Fruit fly (Drosophila melanogaster) whole organism, embryonic: ENCODE measurements around the gene MTF-1.

Experiments used
- Awh ChIP-seq: fragments of 200-800 bp; sonication (Bioruptor generic); IDR thresholded peaks from 2 replicates; pipeline ENCODE4, ENCODE4 v1.3.6; 2022; ENCODE audit warnings: missing biosample characterization, missing genetic modification characterization
- Bdp1 ChIP-seq: fragments of 200-800 bp; sonication (Bioruptor generic); optimal IDR thresholded peaks from 3 replicates; lab custom pipeline; 2016; ENCODE audit warnings: missing biosample characterization, missing genetic modification characterization
- CG1024 ChIP-seq: fragments of 200-800 bp; sonication (Bioruptor generic); IDR thresholded peaks from 2 replicates; pipeline ENCODE4 v1.3.6; 2022; ENCODE audit warnings: missing biosample characterization, missing genetic modification characterization
- CG11560 ChIP-seq: fragments of 200-800 bp; sonication (Bioruptor generic); IDR thresholded peaks from 3 replicates; pipeline ENCODE4 v1.3.6; 2022; ENCODE audit warnings: missing biosample characterization, missing genetic modification characterization
- CG11695 ChIP-seq: fragments of 200-800 bp; sonication (Bioruptor generic); IDR thresholded peaks from 3 replicates; pipeline ENCODE4 v1.3.6; 2022; ENCODE audit warnings: missing biosample characterization, missing genetic modification characterization
- CG13296 ChIP-seq: fragments of 200-800 bp; sonication (Bioruptor generic); optimal IDR thresholded peaks from 3 replicates; lab custom pipeline; 2018; ENCODE audit warnings: missing biosample characterization, mild to moderate bottlenecking, missing genetic modification characterization
- CG14667 ChIP-seq: fragments of 200-800 bp; sonication (Bioruptor generic); IDR thresholded peaks from 2 replicates; pipeline ENCODE4 v1.3.6; 2022; ENCODE audit warnings: missing biosample characterization, missing genetic modification characterization
- CG15601 ChIP-seq: fragments of 200-800 bp; sonication (Bioruptor generic); optimal IDR thresholded peaks from 3 replicates; lab custom pipeline; 2019; ENCODE audit warnings: missing biosample characterization, mild to moderate bottlenecking, missing genetic modification characterization, moderate library complexity
- CG17385 ChIP-seq: fragments of 200-800 bp; sonication (Bioruptor generic); optimal IDR thresholded peaks from 3 replicates; lab custom pipeline; 2018; ENCODE audit warnings: missing biosample characterization, mild to moderate bottlenecking, missing genetic modification characterization
- CG17912 ChIP-seq: fragments of 200-800 bp; sonication (Bioruptor generic); optimal IDR thresholded peaks from 2 replicates; lab custom pipeline; 2018; ENCODE audit warnings: missing biosample characterization, mild to moderate bottlenecking, missing genetic modification characterization
- CG18764 ChIP-seq: fragments of 200-800 bp; sonication (Bioruptor generic); optimal IDR thresholded peaks from 3 replicates; lab custom pipeline; 2016; ENCODE audit warnings: missing biosample characterization, missing genetic modification characterization
- CG2199 ChIP-seq: fragments of 200-800 bp; sonication (Bioruptor generic); IDR thresholded peaks from 3 replicates; pipeline ENCODE4 v1.3.6; 2022; ENCODE audit warnings: missing biosample characterization, missing genetic modification characterization
- CG2875 ChIP-seq: fragments of 200-800 bp; sonication (Bioruptor generic); optimal IDR thresholded peaks from 2 replicates; lab custom pipeline; 2017; ENCODE audit warnings: missing biosample characterization, mild to moderate bottlenecking, missing genetic modification characterization, missing genetic modification reagents
- CG31441 ChIP-seq: fragments of 200-800 bp; sonication (Bioruptor generic); IDR thresholded peaks from 2 replicates; pipeline ENCODE4 v1.3.6; 2022; ENCODE audit warnings: missing biosample characterization, missing genetic modification characterization
- CG34422 ChIP-seq: fragments of 200-800 bp; sonication (Bioruptor generic); IDR thresholded peaks from 3 replicates; pipeline ENCODE4 v1.3.6; 2022; ENCODE audit warnings: missing biosample characterization, missing genetic modification characterization
- CG3838 ChIP-seq: fragments of 200-800 bp; sonication (Bioruptor generic); optimal IDR thresholded peaks from 3 replicates; lab custom pipeline; 2016; ENCODE audit warnings: missing biosample characterization, missing genetic modification characterization
- CG3847 ChIP-seq: fragments of 200-800 bp; sonication (Bioruptor generic); IDR thresholded peaks from 2 replicates; pipeline ENCODE4 v1.3.6; 2022; ENCODE audit warnings: missing biosample characterization, missing genetic modification characterization
- CG3995 ChIP-seq: fragments of 200-800 bp; sonication (Bioruptor generic); optimal IDR thresholded peaks from 3 replicates; lab custom pipeline; 2016; ENCODE audit warnings: missing biosample characterization, missing genetic modification characterization
- CG4282 ChIP-seq: fragments of 200-800 bp; sonication (Bioruptor generic); optimal IDR thresholded peaks from 2 replicates; lab custom pipeline; 2016; ENCODE audit warnings: missing biosample characterization, missing genetic modification characterization
- CG4617 ChIP-seq: fragments of 200-800 bp; sonication (Bioruptor generic); optimal IDR thresholded peaks from 3 replicates; lab custom pipeline; 2016; ENCODE audit warnings: missing biosample characterization, missing genetic modification characterization, borderline replicate concordance
- CG4854 ChIP-seq: fragments of 200-800 bp; sonication (Bioruptor generic); optimal IDR thresholded peaks from 2 replicates; lab custom pipeline; 2016; ENCODE audit warnings: missing biosample characterization, missing genetic modification characterization, inconsistent platforms
- CG5245 ChIP-seq: fragments of 200-800 bp; sonication (Bioruptor generic); optimal IDR thresholded peaks from 3 replicates; lab custom pipeline; 2016; ENCODE audit warnings: missing biosample characterization, missing genetic modification characterization
- CG6689 ChIP-seq: fragments of 200-800 bp; sonication (Bioruptor generic); IDR thresholded peaks from 2 replicates; pipeline ENCODE4 v1.3.6; 2022; ENCODE audit warnings: missing biosample characterization, missing genetic modification characterization
- CG6854 ChIP-seq: fragments of 200-800 bp; sonication (Bioruptor generic); optimal IDR thresholded peaks from 3 replicates; lab custom pipeline; 2017; ENCODE audit warnings: missing biosample characterization, mild to moderate bottlenecking, missing genetic modification characterization
- CG8388 ChIP-seq: fragments of 200-800 bp; sonication (Bioruptor generic); optimal IDR thresholded peaks from 2 replicates; lab custom pipeline; 2019; ENCODE audit warnings: missing biosample characterization, mild to moderate bottlenecking, missing genetic modification characterization, moderate library complexity
- CG9215 ChIP-seq: fragments of 200-800 bp; sonication (Bioruptor generic); IDR thresholded peaks from 2 replicates; pipeline ENCODE4 v1.3.6; 2022; ENCODE audit warnings: missing biosample characterization, missing genetic modification characterization
- CG9437 ChIP-seq: fragments of 200-800 bp; sonication (Bioruptor generic); optimal IDR thresholded peaks from 2 replicates; lab custom pipeline; 2018; ENCODE audit warnings: missing biosample characterization, mild to moderate bottlenecking, missing genetic modification characterization
- CoRest ChIP-seq: fragments of 200-800 bp; sonication (Bioruptor generic); optimal IDR thresholded peaks from 3 replicates; lab custom pipeline; 2018; ENCODE audit warnings: missing biosample characterization, mild to moderate bottlenecking, missing genetic modification characterization, moderate library complexity
- D19B ChIP-seq: fragments of 200-800 bp; sonication (Bioruptor generic); optimal IDR thresholded peaks from 2 replicates; lab custom pipeline; 2017; ENCODE audit warnings: missing biosample characterization, mild to moderate bottlenecking, missing genetic modification characterization
- Drgx ChIP-seq: fragments of 200-800 bp; sonication (Bioruptor generic); IDR thresholded peaks from 2 replicates; pipeline ENCODE4 v1.3.6; 2022; ENCODE audit warnings: missing biosample characterization, missing genetic modification characterization
- Ets97D ChIP-seq: fragments of 200-800 bp; sonication (Bioruptor generic); optimal IDR thresholded peaks from 3 replicates; lab custom pipeline; 2016; ENCODE audit warnings: missing biosample characterization, missing genetic modification characterization
- MBD-R2 ChIP-seq: fragments of 200-800 bp; sonication (Bioruptor generic); IDR thresholded peaks from 2 replicates; pipeline ENCODE4 v1.3.6; 2022; ENCODE audit warnings: missing biosample characterization, missing genetic modification characterization
- MESR4 ChIP-seq: fragments of 200-800 bp; sonication (Bioruptor generic); optimal IDR thresholded peaks from 2 replicates; lab custom pipeline; 2018; ENCODE audit warnings: missing biosample characterization, mild to moderate bottlenecking, missing genetic modification characterization, moderate library complexity
- Mad ChIP-seq: fragments of 200-800 bp; sonication (Bioruptor generic); optimal IDR thresholded peaks from 2 replicates; lab custom pipeline; 2016; ENCODE audit warnings: missing biosample characterization, missing genetic modification characterization
- Nf-YB ChIP-seq: fragments of 200-800 bp; sonication (Bioruptor generic); optimal IDR thresholded peaks from 3 replicates; lab custom pipeline; 2019; ENCODE audit warnings: missing biosample characterization, mild to moderate bottlenecking, missing genetic modification characterization, moderate library complexity
- Oli ChIP-seq: fragments of 200-800 bp; sonication (Bioruptor generic); optimal IDR thresholded peaks from 2 replicates; lab custom pipeline; 2018; ENCODE audit warnings: missing biosample characterization, mild to moderate bottlenecking, missing genetic modification characterization, moderate library complexity
- Pdp1 ChIP-seq, 2 experiments: fragments of 200-800 bp; sonication (Bioruptor generic); optimal IDR thresholded peaks; 3 replicates each; lab custom pipeline; 2016; ENCODE audit warnings: missing biosample characterization in 2 of 2, missing genetic modification characterization in 2 of 2, mild to moderate bottlenecking in 1 of 2, moderate library complexity in 1 of 2
- al ChIP-seq: fragments of 200-800 bp; sonication (Bioruptor generic); IDR thresholded peaks from 2 replicates; pipeline ENCODE4 v1.3.6; 2022; ENCODE audit warnings: missing biosample characterization, missing genetic modification characterization
- da ChIP-seq: fragments of 200-800 bp; sonication (Bioruptor generic); optimal IDR thresholded peaks from 2 replicates; lab custom pipeline; 2016; ENCODE audit warnings: missing biosample characterization, missing genetic modification characterization
- dati ChIP-seq: fragments of 200-800 bp; sonication (Bioruptor generic); IDR thresholded peaks from 2 replicates; pipeline ENCODE4 v1.3.6; 2022; ENCODE audit warnings: missing biosample characterization, missing genetic modification characterization
- dm ChIP-seq: fragments of 200-800 bp; sonication (Bioruptor generic); optimal IDR thresholded peaks from 3 replicates; lab custom pipeline; 2016; ENCODE audit warnings: missing biosample characterization, missing genetic modification characterization
- dmrt11E ChIP-seq: fragments of 200-800 bp; sonication (Bioruptor generic); optimal IDR thresholded peaks from 3 replicates; lab custom pipeline; 2018; ENCODE audit warnings: missing biosample characterization, mild to moderate bottlenecking, missing genetic modification characterization, moderate library complexity
- gem ChIP-seq: fragments of 200-800 bp; sonication (Bioruptor generic); optimal IDR thresholded peaks from 2 replicates; lab custom pipeline; 2019; ENCODE audit warnings: missing biosample characterization, mild to moderate bottlenecking, missing genetic modification characterization, moderate library complexity
- ken ChIP-seq: fragments of 200-800 bp; sonication (Bioruptor generic); IDR thresholded peaks from 3 replicates; pipeline ENCODE4 v1.3.6; 2022; ENCODE audit warnings: missing biosample characterization, missing genetic modification characterization
- lov ChIP-seq, 2 experiments: fragments of 200-800 bp in 1 of 2; fragments of >200 bp in 1 of 2; sonication (Bioruptor generic) in 1 of 2; IDR thresholded peaks in 1 of 2; optimal IDR thresholded peaks in 1 of 2; 2 replicates in 1 of 2; 3 replicates in 1 of 2; pipeline versions ENCODE4 v1.3.6 to Lab custom; 2017 to 2022; ENCODE audit warnings: missing biosample characterization in 1 of 2, missing genetic modification characterization in 1 of 2
- schlank ChIP-seq: fragments of 200-800 bp; sonication (Bioruptor generic); optimal IDR thresholded peaks from 2 replicates; lab custom pipeline; 2018; ENCODE audit warnings: missing biosample characterization, mild to moderate bottlenecking, missing genetic modification characterization
- slou ChIP-seq: fragments of 200-800 bp; sonication (Bioruptor generic); optimal IDR thresholded peaks from 3 replicates; lab custom pipeline; 2016; ENCODE audit warnings: missing biosample characterization, missing genetic modification characterization
- ttk ChIP-seq: fragments of 200-800 bp; sonication (Bioruptor generic); IDR thresholded peaks from 2 replicates; pipeline ENCODE4 v2.1.2; 2022; ENCODE audit warnings: missing biosample characterization, missing genetic modification characterization
- twi ChIP-seq: fragments of 200-800 bp; optimal IDR thresholded peaks from 2 replicates; lab custom pipeline; 2019; ENCODE audit warnings: missing biosample characterization, mild to moderate bottlenecking, missing genetic modification characterization, moderate library complexity
- zen ChIP-seq: fragments of 200-800 bp; sonication (Bioruptor generic); optimal IDR thresholded peaks from 3 replicates; lab custom pipeline; 2018; ENCODE audit warnings: missing biosample characterization, mild to moderate bottlenecking, missing genetic modification characterization, moderate library complexity

MTF-1 gene

dm6 chr3L:9451522-9452118, 21.5 kb downstream of the MTF-1 start, which contains the start of the genes CG3448 and ghi (continued):
- TF ChIP-seq CG34422 (GFP tag; lab: Robert Waterston, UW) (peak; percentile 58; the same call in 1 of the 3 replicates), MESR4 (GFP tag; lab: Kevin White, UChicago) (peak; percentile 75), CG3847 (GFP tag; lab: Robert Waterston, UW) (peak; percentile 49; the same call in 1 of the 2 replicates), CG1024 (GFP tag; lab: Robert Waterston, UW) (no peak), CG3838 (GFP tag; lab: Kevin White, UChicago) (no peak), twi (tag; lab: Kevin White, UChicago) (peak; percentile 13), CG9437 (GFP tag; lab: Kevin White, UChicago) (no peak), CG13296 (GFP tag; lab: Kevin White, UChicago) (peak; percentile 76), Awh (GFP tag; lab: Robert Waterston, UW) (peak; percentile 72), MBD-R2 (GFP tag; lab: Robert Waterston, UW) (peak; percentile 69; the same call in 1 of the 2 replicates), dmrt11E (peak; percentile 11), gem (peak; percentile 71), zen (tag; lab: Kevin White, UChicago) (peak; percentile 73), CG4617 (GFP tag; lab: Kevin White, UChicago) (peak; percentile 50), CG14667 (GFP tag; lab: Robert Waterston, UW) (no peak), CG9215 (GFP tag; lab: Robert Waterston, UW) (peak; percentile 68), ttk (GFP tag; lab: Robert Waterston, UW) (peak; percentile 42; the same call in 1 of the 2 replicates), CG11560 (tag; lab: Robert Waterston, UW) (no peak), lov (optimal IDR thresholded peaks at IDR 0.05; lab: Kevin White, UChicago) (no peak), lov (GFP tag; IDR thresholded peaks at IDR 0.05; lab: Robert Waterston, UW) (no peak), schlank (tag; lab: Kevin White, UChicago) (no peak), CG2875 (no peak), CG3995 (GFP tag; lab: Kevin White, UChicago) (peak; percentile 37), CG18764 (GFP tag; lab: Kevin White, UChicago) (peak; percentile 61), slou (GFP tag; lab: Kevin White, UChicago) (peak; percentile 34), Drgx (GFP tag; lab: Robert Waterston, UW) (peak; percentile 42), CG11695 (GFP tag; lab: Robert Waterston, UW) (peak; percentile 10; the same call in 1 of the 3 replicates), CG8388 (GFP tag; lab: Kevin White, UChicago) (peak; percentile 51), Nf-YB (GFP tag; lab: Kevin White, UChicago) (no peak), da (GFP tag; lab: Kevin White, UChicago) (no peak), CG4282 (GFP tag; lab: Kevin White, UChicago) (no peak), CG4854 (peak; percentile 0), D19B (GFP tag; lab: Kevin White, UChicago) (no peak), Ets97D (GFP tag; lab: Kevin White, UChicago) (peak; percentile 63), CG6689 (GFP tag; lab: Robert Waterston, UW) (peak; percentile 74), CG31441 (GFP tag; lab: Robert Waterston, UW) (peak; percentile 77), Oli (no peak), Pdp1 (GFP tag; optimal IDR thresholded peaks at IDR 0.05; lab: Kevin White, UChicago) (peak; percentile 51 to 67), CG17385 (GFP tag; lab: Kevin White, UChicago) (no peak), ken (GFP tag; lab: Robert Waterston, UW) (no peak), dati (no peak), al (GFP tag; lab: Robert Waterston, UW) (peak; percentile 59; the same call in 1 of the 2 replicates), CG6854 (no peak), CG5245 (peak; percentile 36), CG15601 (tag; lab: Kevin White, UChicago) (peak; percentile 45), dm (GFP tag; lab: Kevin White, UChicago) (peak; percentile 15), CG17912 (GFP tag; lab: Kevin White, UChicago) (peak; percentile 6), CG2199 (no peak), CoRest (peak; percentile 54), Mad (GFP tag; lab: Kevin White, UChicago) (peak; percentile 37), Bdp1 (GFP tag; lab: Kevin White, UChicago) (no peak)
